Worm (Caenorhabditis elegans) whole organism, L3 larva: ENCODE measurements around the gene ndx-2.
"Not testable (repeated sequence)": the region's sequence is repeated elsewhere in the genome, so short reads cannot be mapped to it uniquely, and the experiment has no call there.

ENCODE experiments used
- R02D3.7 ChIP-seq: fragments of 150-350 bp; optimal IDR thresholded peaks from 2 replicates; lab custom pipeline; 2014; ENCODE audit warnings: missing biosample characterization, missing genetic modification characterization
- aly-2 ChIP-seq: fragments of 150-350 bp; optimal IDR thresholded peaks from 2 replicates; lab custom pipeline; 2014; ENCODE audit warnings: missing biosample characterization, missing genetic modification characterization
- ama-1 ChIP-seq: fragments of 150-350 bp; optimal IDR thresholded peaks from 2 replicates; lab custom pipeline; 2018
- ceh-16 ChIP-seq: sonication (generic microtip); optimal IDR thresholded peaks from 2 replicates; lab custom pipeline; 2017; ENCODE audit warnings: missing biosample characterization, missing genetic modification characterization
- ceh-28 ChIP-seq: fragments of 150-350 bp; optimal IDR thresholded peaks from 2 replicates; lab custom pipeline; 2014; ENCODE audit warnings: missing biosample characterization, missing genetic modification reagents, missing genetic modification characterization
- ceh-9 ChIP-seq: sonication (generic microtip); optimal IDR thresholded peaks from 2 replicates; lab custom pipeline; 2018; ENCODE audit warnings: missing biosample characterization, missing genetic modification characterization
- daf-12 ChIP-seq: fragments of 150-350 bp; optimal IDR thresholded peaks from 2 replicates; lab custom pipeline; 2014; ENCODE audit warnings: missing biosample characterization, missing genetic modification reagents, missing genetic modification characterization
- egl-27 ChIP-seq: sonication (generic microtip); optimal IDR thresholded peaks from 4 replicates; lab custom pipeline; 2017; ENCODE audit warnings: missing biosample characterization, missing genetic modification reagents, missing genetic modification characterization
- egl-5 ChIP-seq: fragments of 150-350 bp; optimal IDR thresholded peaks from 2 replicates; lab custom pipeline; 2017; ENCODE audit warnings: missing biosample characterization, missing genetic modification reagents, missing genetic modification characterization, inconsistent platforms
- elt-1 ChIP-seq: fragments of 150-350 bp; optimal IDR thresholded peaks from 2 replicates; lab custom pipeline; 2014; ENCODE audit warnings: missing biosample characterization, missing genetic modification characterization
- elt-2 ChIP-seq: sonication (generic microtip); optimal IDR thresholded peaks from 2 replicates; lab custom pipeline; 2016; ENCODE audit warnings: missing genetic modification reagents, mild to moderate bottlenecking, missing genetic modification characterization, missing compliant biosample characterization
- elt-3 ChIP-seq, 3 experiments: fragments of 150-350 bp in 1 of 3; sonication (generic microtip) in 2 of 3; optimal IDR thresholded peaks; 2 replicates in 2 of 3; 4 replicates in 1 of 3; lab custom pipeline; 2014 to 2017; ENCODE audit warnings: missing biosample characterization in 3 of 3, missing genetic modification characterization in 3 of 3
- eor-1 ChIP-seq, 2 experiments: fragments of 150-350 bp; optimal IDR thresholded peaks; 2 replicates each; lab custom pipeline; 2014 to 2018; ENCODE audit warnings: missing biosample characterization in 2 of 2, missing genetic modification characterization in 2 of 2
- fkh-10 ChIP-seq: sonication (generic microtip); optimal IDR thresholded peaks from 2 replicates; lab custom pipeline; 2017; ENCODE audit warnings: missing biosample characterization, missing genetic modification reagents, missing genetic modification characterization
- fkh-2 ChIP-seq: fragments of 150-350 bp; optimal IDR thresholded peaks from 2 replicates; lab custom pipeline; 2014; ENCODE audit warnings: missing biosample characterization, missing genetic modification reagents, missing genetic modification characterization
- fos-1 ChIP-seq: fragments of 150-350 bp; optimal IDR thresholded peaks from 2 replicates; lab custom pipeline; 2014; ENCODE audit warnings: missing biosample characterization, missing genetic modification characterization
- hmg-11 ChIP-seq: sonication (generic microtip); optimal IDR thresholded peaks from 2 replicates; lab custom pipeline; 2016; ENCODE audit warnings: missing genetic modification characterization, missing compliant biosample characterization
- jun-1 ChIP-seq: fragments of 150-350 bp; optimal IDR thresholded peaks from 2 replicates; lab custom pipeline; 2014; ENCODE audit warnings: missing biosample characterization, missing genetic modification reagents, missing genetic modification characterization
- mml-1 ChIP-seq: fragments of 150-350 bp; sonication (generic microtip); optimal IDR thresholded peaks from 3 replicates; lab custom pipeline; 2014; ENCODE audit warnings: missing biosample characterization, missing genetic modification characterization
- nfya-1 ChIP-seq: sonication (generic microtip); optimal IDR thresholded peaks from 2 replicates; lab custom pipeline; 2017; ENCODE audit warnings: missing genetic modification characterization, mild to moderate bottlenecking, missing compliant biosample characterization, antibody characterized with exemption, moderate library complexity; ENCODE audit not compliant: insufficient read depth
- nhr-11 ChIP-seq: fragments of 150-350 bp; optimal IDR thresholded peaks from 2 replicates; lab custom pipeline; 2014; ENCODE audit warnings: missing biosample characterization, missing genetic modification characterization
- nhr-23 ChIP-seq: fragments of 150-350 bp; optimal IDR thresholded peaks from 2 replicates; lab custom pipeline; 2014; ENCODE audit warnings: missing biosample characterization, missing genetic modification reagents, missing genetic modification characterization
- nhr-237 ChIP-seq: fragments of 150-350 bp; optimal IDR thresholded peaks from 2 replicates; lab custom pipeline; 2014; ENCODE audit warnings: missing biosample characterization, missing genetic modification characterization
- nhr-25 ChIP-seq: sonication (generic microtip); optimal IDR thresholded peaks from 2 replicates; lab custom pipeline; 2017; ENCODE audit warnings: missing biosample characterization, missing genetic modification characterization
- nhr-28 ChIP-seq: fragments of 150-350 bp; optimal IDR thresholded peaks from 2 replicates; lab custom pipeline; 2014; ENCODE audit warnings: missing biosample characterization, missing genetic modification characterization
- nhr-43 ChIP-seq: sonication (generic microtip); optimal IDR thresholded peaks from 2 replicates; lab custom pipeline; 2016; ENCODE audit warnings: mild to moderate bottlenecking, missing genetic modification characterization, missing compliant biosample characterization; ENCODE audit not compliant: poor library complexity, severe bottlenecking
- nhr-67 ChIP-seq: fragments of 150-350 bp; optimal IDR thresholded peaks from 2 replicates; lab custom pipeline; 2014; ENCODE audit warnings: missing biosample characterization, missing genetic modification characterization
- nhr-76 ChIP-seq: fragments of 150-350 bp; sonication (generic microtip); optimal IDR thresholded peaks from 5 replicates; lab custom pipeline; 2014; ENCODE audit warnings: missing biosample characterization, missing genetic modification characterization
- nhr-77 ChIP-seq: fragments of 150-350 bp; optimal IDR thresholded peaks from 2 replicates; lab custom pipeline; 2014; ENCODE audit warnings: missing biosample characterization, missing genetic modification characterization
- pha-4 ChIP-seq: fragments of 150-350 bp; optimal IDR thresholded peaks from 2 replicates; lab custom pipeline; 2014; ENCODE audit warnings: missing biosample characterization, missing genetic modification reagents, missing genetic modification characterization
- pqm-1 ChIP-seq: fragments of 150-350 bp; optimal IDR thresholded peaks from 2 replicates; lab custom pipeline; 2017; ENCODE audit warnings: missing biosample characterization, missing genetic modification characterization, inconsistent platforms
- sea-2 ChIP-seq: fragments of 150-350 bp; sonication (generic microtip); optimal IDR thresholded peaks from 4 replicates; lab custom pipeline; 2014; ENCODE audit warnings: missing biosample characterization, missing genetic modification reagents, missing genetic modification characterization
- skn-1 ChIP-seq: fragments of 150-350 bp; optimal IDR thresholded peaks from 2 replicates; lab custom pipeline; 2014; ENCODE audit warnings: missing biosample characterization, missing genetic modification characterization
- snpc-4 ChIP-seq: fragments of 150-350 bp; optimal IDR thresholded peaks from 2 replicates; lab custom pipeline; 2014; ENCODE audit warnings: missing biosample characterization, missing genetic modification characterization
- tbx-2 ChIP-seq: sonication (generic microtip); optimal IDR thresholded peaks from 2 replicates; lab custom pipeline; 2016; ENCODE audit warnings: mild to moderate bottlenecking, missing genetic modification characterization, missing compliant biosample characterization
- unc-39 ChIP-seq: sonication (generic microtip); optimal IDR thresholded peaks from 4 replicates; lab custom pipeline; 2017; ENCODE audit warnings: missing biosample characterization, missing genetic modification characterization
- unc-62 ChIP-seq: fragments of 150-350 bp; sonication (generic microtip); optimal IDR thresholded peaks from 4 replicates; lab custom pipeline; 2014; ENCODE audit warnings: missing biosample characterization, missing genetic modification reagents, missing genetic modification characterization
- zag-1 ChIP-seq: fragments of 150-350 bp; optimal IDR thresholded peaks from 2 replicates; lab custom pipeline; 2014; ENCODE audit warnings: missing biosample characterization, missing genetic modification characterization
- ztf-11 ChIP-seq: fragments of 150-350 bp; optimal IDR thresholded peaks from 2 replicates; lab custom pipeline; 2014; ENCODE audit warnings: missing biosample characterization, missing genetic modification characterization
- ztf-4 ChIP-seq: fragments of 150-350 bp; optimal IDR thresholded peaks from 2 replicates; lab custom pipeline; 2014; ENCODE audit warnings: missing biosample characterization, missing genetic modification characterization

ndx-2 gene

ce11 chrV:2625360-2625759 lies 39.4 kb downstream of the ndx-2 start, which contains the start of gene sknr-1:
TSS of gene sknr-1 (minus strand) at chrV:2625460.
- not testable (repeated sequence) for TF ChIP-seq snpc-4 (tag; lab: Kevin White, UChicago); eor-1 (tag; optimal IDR thresholded peaks at IDR 0.05; lab: Kevin White, UChicago); unc-62 (GFP tag; lab: Kevin White, UChicago)

ce11 chrV:2623765-2624164 lies 41.0 kb downstream of the ndx-2 start:
- TF ChIP-seq egl-5 (no peak), ama-1 (lab: Kevin White, UChicago) (no peak), nhr-67 (tag; lab: Kevin White, UChicago) (no peak), fos-1 (tag; lab: Kevin White, UChicago) (no peak), fkh-2 (no peak), ztf-4 (tag; lab: Kevin White, UChicago) (no peak), tbx-2 (no peak), fkh-10 (GFP tag; lab: Kevin White, UChicago) (no peak), elt-1 (tag; lab: Kevin White, UChicago) (no peak), elt-3 (tag; optimal IDR thresholded peaks at IDR 0.05; lab: Kevin White, UChicago) (no peak)

ce11 chrV:2621879-2622278 lies 42.9 kb downstream of the ndx-2 start, which contains the start of gene srh-271:
TSS of gene srh-271 (minus strand) at chrV:2621979.
- TF ChIP-seq pha-4 (tag; lab: Kevin White, UChicago) (no peak), fos-1 (tag; lab: Kevin White, UChicago) (no peak), nhr-76 (tag; lab: Kevin White, UChicago) (no peak), zag-1 (no peak), daf-12 (no peak), ama-1 (lab: Kevin White, UChicago) (no peak)

ce11 chrV:2617499-2617898 lies 47.3 kb downstream of the ndx-2 start:
- TF ChIP-seq skn-1 (no peak), nhr-28 (tag; lab: Kevin White, UChicago) (no peak), daf-12 (no peak), egl-27 (tag; lab: Kevin White, UChicago) (no peak), fkh-10 (GFP tag; lab: Kevin White, UChicago) (no peak), nfya-1 (tag; lab: Kevin White, UChicago) (no peak), ceh-9 (no peak), fkh-2 (no peak), ceh-16 (tag; lab: Kevin White, UChicago) (no peak), mml-1 (no peak), R02D3.7 (tag; lab: Kevin White, UChicago) (no peak), sea-2 (GFP tag; lab: Kevin White, UChicago) (no peak)

ce11 chrV:2614986-2615687 lies 49.7 kb downstream of the ndx-2 start, which contains the start of gene F53E10.1:
TSS of gene F53E10.1 (plus strand) at chrV:2615310.
- TF ChIP-seq pqm-1 (tag; lab: Kevin White, UChicago) (peak; percentile 11), nhr-11 (tag; lab: Kevin White, UChicago) (no peak), daf-12 (no peak), elt-2 (tag; lab: Kevin White, UChicago) (peak; percentile 64), elt-3 (tag; optimal IDR thresholded peaks at IDR 0.05; lab: Kevin White, UChicago) (no peak), jun-1 (tag; lab: Kevin White, UChicago) (peak; percentile 7), nhr-237 (tag; lab: Kevin White, UChicago) (no peak), ztf-11 (no peak), hmg-11 (tag; lab: Kevin White, UChicago) (no peak), unc-39 (tag; lab: Kevin White, UChicago) (no peak), nhr-28 (tag; lab: Kevin White, UChicago) (no peak), unc-62 (GFP tag; lab: Kevin White, UChicago) (no peak), aly-2 (tag; lab: Kevin White, UChicago) (no peak), nhr-43 (no peak), snpc-4 (tag; lab: Kevin White, UChicago) (no peak), R02D3.7 (tag; lab: Kevin White, UChicago) (no peak), ztf-4 (tag; lab: Kevin White, UChicago) (no peak), egl-5 (peak; percentile 4), fkh-10 (GFP tag; lab: Kevin White, UChicago) (no peak), tbx-2 (no peak), nhr-23 (peak; percentile 81), pha-4 (tag; lab: Kevin White, UChicago) (peak; percentile 66), nfya-1 (tag; lab: Kevin White, UChicago) (peak; percentile 38), nhr-77 (tag; lab: Kevin White, UChicago) (no peak), nhr-25 (tag; lab: Kevin White, UChicago) (peak; percentile 61), ceh-28 (peak; percentile 47), fkh-2 (no peak), sea-2 (GFP tag; lab: Kevin White, UChicago) (no peak)
